Worm (Caenorhabditis elegans) whole organism, late embryonic: ENCODE data around the gene F17C11.11.

Experiments
- hlh-13 ChIP-seq: fragments of 200-800 bp; sonication (Bioruptor generic); optimal IDR thresholded peaks from 2 replicates; lab custom pipeline; 2018; ENCODE audit warnings: mild to moderate bottlenecking, missing genetic modification characterization, missing compliant biosample characterization
- lim-6 ChIP-seq: sonication (generic microtip); optimal IDR thresholded peaks from 2 replicates; lab custom pipeline; 2016; ENCODE audit warnings: missing genetic modification characterization, missing compliant biosample characterization
- nhr-11 ChIP-seq: fragments of 150-350 bp; optimal IDR thresholded peaks from 2 replicates; lab custom pipeline; 2014; ENCODE audit warnings: missing biosample characterization, missing genetic modification characterization
- unc-55 ChIP-seq: sonication (generic microtip); optimal IDR thresholded peaks from 2 replicates; lab custom pipeline; 2017; ENCODE audit warnings: missing biosample characterization, missing genetic modification reagents, missing genetic modification characterization

ce11 chrV:10936681-10937080 lies 1.9 kb downstream of the F17C11.11 start, which contains the start of gene F17C11.12:
- no peak for TF ChIP-seq unc-55 (GFP tag; lab: Kevin White, UChicago)
- TF ChIP-seq hlh-13 = no peak
- TF ChIP-seq nhr-11 (tag; lab: Kevin White, UChicago) = no peak
- no peak for TF ChIP-seq lim-6 (tag; lab: Kevin White, UChicago)
